Fruit fly (Drosophila melanogaster) whole organism, embryonic: ENCODE results near the gene nAChRalpha3.

Experiments
- BEAF-32 ChIP-seq: fragments of 200-800 bp; sonication (Bioruptor generic); optimal IDR thresholded peaks from 3 replicates; lab custom pipeline; 2017; ENCODE audit warnings: missing biosample characterization, missing genetic modification characterization, mild to moderate bottlenecking, moderate library complexity, missing genetic modification reagents
- Bdp1 ChIP-seq: fragments of 200-800 bp; sonication (Bioruptor generic); optimal IDR thresholded peaks from 3 replicates; lab custom pipeline; 2016; ENCODE audit warnings: missing biosample characterization, missing genetic modification characterization
- CG10654 ChIP-seq: fragments of 200-800 bp; sonication (Bioruptor generic); optimal IDR thresholded peaks from 2 replicates; lab custom pipeline; 2016; ENCODE audit warnings: missing biosample characterization, missing genetic modification characterization
- CG11456 ChIP-seq: fragments of 200-800 bp; sonication (Bioruptor generic); IDR thresholded peaks from 3 replicates; pipeline ENCODE4 v1.3.6; 2022; ENCODE audit warnings: missing biosample characterization, missing genetic modification characterization
- CG11560 ChIP-seq: fragments of 200-800 bp; sonication (Bioruptor generic); IDR thresholded peaks from 3 replicates; pipeline ENCODE4 v1.3.6; 2022; ENCODE audit warnings: missing biosample characterization, missing genetic modification characterization
- CG1233 ChIP-seq: fragments of 200-800 bp; sonication (Bioruptor generic); optimal IDR thresholded peaks from 4 replicates; lab custom pipeline; 2018; ENCODE audit warnings: missing biosample characterization, mild to moderate bottlenecking, missing genetic modification characterization
- CG16779 ChIP-seq: fragments of 200-800 bp; sonication (Bioruptor generic); IDR thresholded peaks from 2 replicates; pipeline ENCODE4 v1.3.6; 2022; ENCODE audit warnings: missing biosample characterization, missing genetic modification characterization
- CG16813 ChIP-seq: fragments of 200-800 bp; sonication (Bioruptor generic); IDR thresholded peaks from 3 replicates; pipeline ENCODE4 v1.3.6; 2022; ENCODE audit warnings: missing biosample characterization, missing genetic modification characterization; ENCODE audit not compliant: partially characterized antibody
- CG16863 ChIP-seq: fragments of 200-800 bp; sonication (Bioruptor generic); optimal IDR thresholded peaks from 3 replicates; lab custom pipeline; 2016; ENCODE audit warnings: missing biosample characterization, missing genetic modification characterization
- CG17328 ChIP-seq: fragments of 200-800 bp; sonication (Bioruptor generic); IDR thresholded peaks from 2 replicates; pipeline ENCODE4 v1.3.6; 2022; ENCODE audit warnings: missing biosample characterization, missing genetic modification characterization
- CG17612 ChIP-seq: fragments of 200-800 bp; sonication (Bioruptor generic); IDR thresholded peaks from 2 replicates; pipeline ENCODE4 v1.3.6; 2022; ENCODE audit warnings: missing biosample characterization, missing genetic modification characterization
- CG17829 ChIP-seq: fragments of 200-800 bp; optimal IDR thresholded peaks from 2 replicates; lab custom pipeline; 2019; ENCODE audit warnings: missing biosample characterization, mild to moderate bottlenecking, missing genetic modification characterization, moderate library complexity
- CG18476 ChIP-seq: fragments of 200-800 bp; sonication (Bioruptor generic); optimal IDR thresholded peaks from 2 replicates; lab custom pipeline; 2016; ENCODE audit warnings: missing biosample characterization, mild to moderate bottlenecking, missing genetic modification characterization
- CG2120 ChIP-seq: fragments of 200-800 bp; sonication (Bioruptor generic); optimal IDR thresholded peaks from 3 replicates; lab custom pipeline; 2016; ENCODE audit warnings: missing biosample characterization, missing genetic modification characterization
- CG34376 ChIP-seq: fragments of 200-800 bp; sonication (Bioruptor generic); optimal IDR thresholded peaks from 2 replicates; lab custom pipeline; 2018; ENCODE audit warnings: missing biosample characterization, mild to moderate bottlenecking, missing genetic modification characterization
- CG4404 ChIP-seq: fragments of 200-800 bp; sonication (Bioruptor generic); IDR thresholded peaks from 2 replicates; pipeline ENCODE4 v1.3.6; 2022; ENCODE audit warnings: missing biosample characterization, missing genetic modification characterization
- CG4617 ChIP-seq: fragments of 200-800 bp; sonication (Bioruptor generic); optimal IDR thresholded peaks from 3 replicates; lab custom pipeline; 2016; ENCODE audit warnings: missing biosample characterization, missing genetic modification characterization, borderline replicate concordance
- CG4707 ChIP-seq: fragments of 200-800 bp; sonication (Bioruptor generic); optimal IDR thresholded peaks from 2 replicates; lab custom pipeline; 2018; ENCODE audit warnings: missing biosample characterization, mild to moderate bottlenecking, missing genetic modification characterization, moderate library complexity
- CG7839 ChIP-seq: fragments of 200-800 bp; sonication (Bioruptor generic); optimal IDR thresholded peaks from 3 replicates; lab custom pipeline; 2018; ENCODE audit warnings: missing biosample characterization, mild to moderate bottlenecking, missing genetic modification characterization, moderate library complexity
- CG8290 ChIP-seq, 3 experiments: fragments of 200-800 bp; sonication (Bioruptor generic); optimal IDR thresholded peaks; 2 replicates each; lab custom pipeline; 2016 to 2019; ENCODE audit warnings: missing biosample characterization in 3 of 3, missing genetic modification characterization in 3 of 3, mild to moderate bottlenecking in 2 of 3, moderate library complexity in 1 of 3
- CG9727 ChIP-seq: fragments of 200-800 bp; sonication (Bioruptor generic); optimal IDR thresholded peaks from 3 replicates; lab custom pipeline; 2017; ENCODE audit warnings: missing biosample characterization, mild to moderate bottlenecking, missing genetic modification characterization
- Camta ChIP-seq: fragments of 200-800 bp; sonication (Bioruptor generic); optimal IDR thresholded peaks from 2 replicates; lab custom pipeline; 2016; ENCODE audit warnings: missing biosample characterization, missing genetic modification characterization
- D19A ChIP-seq: fragments of 200-800 bp; optimal IDR thresholded peaks from 3 replicates; lab custom pipeline; 2019; ENCODE audit warnings: missing biosample characterization, mild to moderate bottlenecking, missing genetic modification characterization, moderate library complexity
- Dad ChIP-seq: fragments of 200-800 bp; sonication (Bioruptor generic); optimal IDR thresholded peaks from 3 replicates; lab custom pipeline; 2016; ENCODE audit warnings: missing biosample characterization, missing genetic modification characterization
- HLH3B ChIP-seq: fragments of 200-800 bp; sonication (Bioruptor generic); IDR thresholded peaks from 2 replicates; pipeline ENCODE4 v1.3.6; 2022; ENCODE audit warnings: missing biosample characterization, missing genetic modification characterization
- Hr51 ChIP-seq, 2 experiments: fragments of 200-800 bp; sonication (Bioruptor generic); optimal IDR thresholded peaks; 2 replicates in 1 of 2; 3 replicates in 1 of 2; lab custom pipeline; 2016 to 2018; ENCODE audit warnings: missing biosample characterization in 2 of 2, missing genetic modification characterization in 2 of 2, mild to moderate bottlenecking in 1 of 2, moderate library complexity in 1 of 2
- Lhr ChIP-seq: fragments of 200-800 bp; sonication (Bioruptor generic); optimal IDR thresholded peaks from 3 replicates; lab custom pipeline; 2017; ENCODE audit warnings: mild to moderate bottlenecking, missing biosample characterization, missing genetic modification reagents, missing genetic modification characterization
- Taf1 ChIP-seq: fragments of 200-800 bp; sonication (Bioruptor generic); IDR thresholded peaks from 2 replicates; pipeline ENCODE4 v1.3.6; 2022; ENCODE audit warnings: missing biosample characterization, missing genetic modification characterization
- aop ChIP-seq: fragments of 200-800 bp; sonication (Bioruptor generic); IDR thresholded peaks from 2 replicates; pipeline ENCODE4 v1.3.6; 2022; ENCODE audit warnings: missing biosample characterization, missing genetic modification characterization
- ase ChIP-seq: fragments of 200-800 bp; sonication (Bioruptor generic); IDR thresholded peaks from 3 replicates; pipeline ENCODE4 v1.3.6; 2022; ENCODE audit warnings: missing biosample characterization, missing genetic modification characterization
- cato ChIP-seq: fragments of 200-800 bp; sonication (Bioruptor generic); optimal IDR thresholded peaks from 2 replicates; lab custom pipeline; 2016; ENCODE audit warnings: missing biosample characterization, missing genetic modification characterization, borderline replicate concordance
- caup ChIP-seq: fragments of 200-800 bp; sonication (Bioruptor generic); optimal IDR thresholded peaks from 3 replicates; lab custom pipeline; 2017; ENCODE audit warnings: missing biosample characterization, mild to moderate bottlenecking, missing genetic modification characterization, moderate library complexity; ENCODE audit not compliant: severe bottlenecking
- cwo ChIP-seq: fragments of 200-800 bp; sonication (Bioruptor generic); optimal IDR thresholded peaks from 3 replicates; lab custom pipeline; 2017; ENCODE audit warnings: missing biosample characterization, missing genetic modification characterization, mild to moderate bottlenecking, moderate library complexity, missing genetic modification reagents
- dmrt99B ChIP-seq: fragments of 200-800 bp; sonication (Bioruptor generic); optimal IDR thresholded peaks from 2 replicates; lab custom pipeline; 2018; ENCODE audit warnings: missing biosample characterization, mild to moderate bottlenecking, missing genetic modification characterization, moderate library complexity
- en ChIP-seq: fragments of 200-800 bp; sonication (Bioruptor generic); optimal IDR thresholded peaks from 2 replicates; lab custom pipeline; 2016; ENCODE audit warnings: missing biosample characterization, missing genetic modification characterization
- gsb-n ChIP-seq: fragments of 200-800 bp; sonication (Bioruptor generic); optimal IDR thresholded peaks from 3 replicates; lab custom pipeline; 2018; ENCODE audit warnings: missing biosample characterization, mild to moderate bottlenecking, missing genetic modification characterization
- inv ChIP-seq: fragments of 200-800 bp; sonication (Bioruptor generic); IDR thresholded peaks from 2 replicates; pipeline ENCODE4 v1.3.6; 2022; ENCODE audit warnings: missing biosample characterization, missing genetic modification characterization; ENCODE audit not compliant: partially characterized antibody
- jigr1 ChIP-seq: fragments of 200-800 bp; sonication (Bioruptor generic); IDR thresholded peaks from 3 replicates; pipeline ENCODE4 v1.3.6; 2022; ENCODE audit warnings: missing biosample characterization, missing genetic modification characterization
- lmd ChIP-seq: fragments of 200-800 bp; sonication (Bioruptor generic); IDR thresholded peaks from 2 replicates; pipeline ENCODE4 v1.3.6; 2022; ENCODE audit warnings: missing biosample characterization, missing genetic modification characterization
- mld ChIP-seq: fragments of 200-800 bp; sonication (Bioruptor generic); IDR thresholded peaks from 3 replicates; pipeline ENCODE4 v1.3.6; 2022; ENCODE audit warnings: missing biosample characterization, missing genetic modification characterization; ENCODE audit not compliant: partially characterized antibody
- nerfin-1 ChIP-seq: fragments of 200-800 bp; sonication (Bioruptor generic); optimal IDR thresholded peaks from 3 replicates; lab custom pipeline; 2019; ENCODE audit warnings: missing biosample characterization, mild to moderate bottlenecking, missing genetic modification characterization, moderate library complexity
- onecut ChIP-seq: fragments of 200-800 bp; sonication (Bioruptor generic); IDR thresholded peaks from 2 replicates; pipeline ENCODE4 v1.3.6; 2022; ENCODE audit warnings: missing biosample characterization, missing genetic modification characterization
- sima ChIP-seq: fragments of 200-800 bp; sonication (Bioruptor generic); optimal IDR thresholded peaks from 2 replicates; lab custom pipeline; 2016; ENCODE audit warnings: missing biosample characterization, missing genetic modification characterization
- slbo ChIP-seq: fragments of 200-800 bp; sonication (Bioruptor generic); IDR thresholded peaks from 2 replicates; pipeline ENCODE4 v1.3.6; 2022; ENCODE audit warnings: missing biosample characterization, missing genetic modification characterization
- sob ChIP-seq: fragments of 200-800 bp; sonication (Bioruptor generic); IDR thresholded peaks from 2 replicates; pipeline ENCODE4 v1.3.6; 2022; ENCODE audit warnings: missing biosample characterization, missing genetic modification characterization
- tap ChIP-seq: fragments of 200-800 bp; optimal IDR thresholded peaks from 3 replicates; lab custom pipeline; 2019; ENCODE audit warnings: missing biosample characterization, mild to moderate bottlenecking, missing genetic modification characterization, moderate library complexity
- tna ChIP-seq: fragments of 200-800 bp; sonication (Bioruptor generic); IDR thresholded peaks from 2 replicates; pipeline ENCODE4 v1.3.6; 2022; ENCODE audit warnings: missing biosample characterization, missing genetic modification characterization; ENCODE audit not compliant: partially characterized antibody
- ttk ChIP-seq: fragments of 200-800 bp; sonication (Bioruptor generic); IDR thresholded peaks from 2 replicates; pipeline ENCODE4 v2.1.2; 2022; ENCODE audit warnings: missing biosample characterization, missing genetic modification characterization
- twi ChIP-seq: fragments of 200-800 bp; optimal IDR thresholded peaks from 2 replicates; lab custom pipeline; 2019; ENCODE audit warnings: missing biosample characterization, mild to moderate bottlenecking, missing genetic modification characterization, moderate library complexity
- zfh2 ChIP-seq: fragments of 200-800 bp; sonication (Bioruptor generic); optimal IDR thresholded peaks from 2 replicates; lab custom pipeline; 2016; ENCODE audit warnings: missing biosample characterization, missing genetic modification characterization

The nAChRalpha3 gene

dm6 chrX:8408971-8409455 is 42.0 kb upstream of the nAChRalpha3 start, which contains the start of gene Trf2 (continued):
- TF ChIP-seq CG8290 (GFP tag; optimal IDR thresholded peaks at IDR 0.05; lab: Kevin White, UChicago) (no peak), CG8290 (tag; optimal IDR thresholded peaks at IDR 0.05; lab: Kevin White, UChicago) (peak in 1 of 2 experiments; percentile 69), ase (GFP tag; lab: Robert Waterston, UW) (no peak), CG17612 (no peak), CG17829 (no peak), nerfin-1 (tag; lab: Kevin White, UChicago) (no peak), aop (GFP tag; lab: Robert Waterston, UW) (no peak), CG4617 (GFP tag; lab: Kevin White, UChicago) (peak; percentile 31), sima (GFP tag; lab: Kevin White, UChicago) (no peak), CG7839 (tag; lab: Kevin White, UChicago) (no peak), CG9727 (GFP tag; lab: Kevin White, UChicago) (no peak), D19A (tag; lab: Kevin White, UChicago) (no peak), CG4707 (GFP tag; lab: Kevin White, UChicago) (peak; percentile 2), CG11560 (tag; lab: Robert Waterston, UW) (no peak), BEAF-32 (GFP tag; lab: Kevin White, UChicago) (peak; percentile 57), inv (GFP tag; lab: Robert Waterston, UW) (no peak), CG18476 (GFP tag; lab: Kevin White, UChicago) (no peak), mld (no peak), CG16779 (GFP tag; lab: Robert Waterston, UW) (no peak), slbo (GFP tag; lab: Robert Waterston, UW) (peak; percentile 38; the same call in 1 of the 2 replicates), lmd (GFP tag; lab: Robert Waterston, UW) (no peak), CG34376 (no peak), cwo (GFP tag; lab: Kevin White, UChicago) (no peak), twi (tag; lab: Kevin White, UChicago) (no peak), CG16863 (no peak), jigr1 (no peak), CG11456 (GFP tag; lab: Robert Waterston, UW) (no peak), CG1233 (GFP tag; lab: Kevin White, UChicago) (no peak), HLH3B (GFP tag; lab: Robert Waterston, UW) (no peak), tna (GFP tag; lab: Robert Waterston, UW) (no peak; the same call in 1 of the 2 replicates), CG10654 (GFP tag; lab: Kevin White, UChicago) (no peak), tap (no peak), dmrt99B (tag; lab: Kevin White, UChicago) (no peak), CG16813 (no peak), Bdp1 (GFP tag; lab: Kevin White, UChicago) (no peak), en (no peak), Hr51 (GFP tag; optimal IDR thresholded peaks at IDR 0.05; lab: Kevin White, UChicago) (no peak), gsb-n (no peak), zfh2 (no peak), CG2120 (peak; percentile 35), Lhr (GFP tag; lab: Kevin White, UChicago) (peak; percentile 30), Taf1 (no peak), sob (GFP tag; lab: Robert Waterston, UW) (peak; percentile 31; the same call in 1 of the 2 replicates), cato (no peak), ttk (GFP tag; lab: Robert Waterston, UW) (no peak), CG4404 (GFP tag; lab: Robert Waterston, UW) (no peak), caup (peak; percentile 62), Dad (GFP tag; lab: Kevin White, UChicago) (no peak), onecut (GFP tag; lab: Robert Waterston, UW) (no peak), CG17328 (GFP tag; lab: Robert Waterston, UW) (0 out of 2 replicates have a peak, but pooled peaks have one; percentile 26), Camta (GFP tag; lab: Kevin White, UChicago) (peak; percentile 54)
